Fruit fly (Drosophila melanogaster): ENCODE data around the gene CG8578.

The CG8578 gene

dm6 chrX:15869843-15870242 is 25.6 kb downstream of the CG8578 start, which contains the start of gene CG16952 (continued):
- TF ChIP-seq CG3838 (GFP tag; optimal IDR thresholded peaks at IDR 0.05) (no peak), lbe (GFP tag; optimal IDR thresholded peaks at IDR 0.05) (no peak), fru (optimal IDR thresholded peaks at IDR 0.05) (no peak), CG17912 (GFP tag; optimal IDR thresholded peaks at IDR 0.05) (no peak), Usf (GFP tag; optimal IDR thresholded peaks at IDR 0.05) (no peak), h (optimal IDR thresholded peaks at IDR 0.05) (no peak), Dbx (GFP tag; IDR thresholded peaks at IDR 0.05) (no peak), sisA (GFP tag; IDR thresholded peaks at IDR 0.05) (no peak), CG10366 (GFP tag; IDR thresholded peaks at IDR 0.05) (no peak), Vsx1 (GFP tag; optimal IDR thresholded peaks at IDR 0.05) (no peak), CG4360 (GFP tag; IDR thresholded peaks at IDR 0.05) (no peak), slou (GFP tag; optimal IDR thresholded peaks at IDR 0.05) (no peak), CG2129 (GFP tag; IDR thresholded peaks at IDR 0.05; ENCODE audit: partially characterized antibody) (peak; percentile 80), Mes4 (GFP tag; optimal IDR thresholded peaks at IDR 0.05) (no peak), E2f1 (GFP tag; IDR thresholded peaks at IDR 0.05) (no peak), CG9609 (GFP tag; optimal IDR thresholded peaks at IDR 0.05) (no peak), Dek (tag; optimal IDR thresholded peaks at IDR 0.05) (no peak), CG9437 (GFP tag; optimal IDR thresholded peaks at IDR 0.05) (no peak), CG43689 (GFP tag; IDR thresholded peaks at IDR 0.05) (no peak), tll (GFP tag; optimal IDR thresholded peaks at IDR 0.05) (no peak), inv (GFP tag; IDR thresholded peaks at IDR 0.05; ENCODE audit: partially characterized antibody) (peak; percentile 89), CG10321 (GFP tag; IDR thresholded peaks at IDR 0.05) (no peak), D19A (tag; optimal IDR thresholded peaks at IDR 0.05) (no peak), NC2α (GFP tag; optimal IDR thresholded peaks at IDR 0.05) (no peak), CG12744 (GFP tag; optimal IDR thresholded peaks at IDR 0.05) (no peak), Dip2 (GFP tag; IDR thresholded peaks at IDR 0.05) (no peak), zfh1 (GFP tag; IDR thresholded peaks at IDR 0.05) (no peak), HHEX (GFP tag; optimal IDR thresholded peaks at IDR 0.05) (no peak), Jarid2 (GFP tag; optimal IDR thresholded peaks at IDR 0.05) (no peak), CG33213 (GFP tag; optimal IDR thresholded peaks at IDR 0.05) (peak; percentile 3), exex (tag; optimal IDR thresholded peaks at IDR 0.05) (no peak), fd102C (GFP tag; optimal IDR thresholded peaks at IDR 0.05) (no peak), CG6854 (GFP tag; optimal IDR thresholded peaks at IDR 0.05) (no peak), CG8089 (GFP tag; optimal IDR thresholded peaks at IDR 0.05) (no peak), NFAT (GFP tag; IDR thresholded peaks at IDR 0.05) (no peak), CG7928 (GFP tag; optimal IDR thresholded peaks at IDR 0.05) (no peak), CG8290 (GFP tag; optimal IDR thresholded peaks at IDR 0.05) (peak; percentile 49), CG8290 (tag; optimal IDR thresholded peaks at IDR 0.05) (no peak), CG7987 (GFP tag; optimal IDR thresholded peaks at IDR 0.05) (no peak), CG15479 (GFP tag; optimal IDR thresholded peaks at IDR 0.05) (no peak), Taf1 (GFP tag; IDR thresholded peaks at IDR 0.05) (no peak), grau (tag; optimal IDR thresholded peaks at IDR 0.05) (no peak), CG9876 (GFP tag; optimal IDR thresholded peaks at IDR 0.05) (no peak), mirr (GFP tag; optimal IDR thresholded peaks at IDR 0.05) (no peak), ara (GFP tag; IDR thresholded peaks at IDR 0.05) (no peak), CG10979 (tag; optimal IDR thresholded peaks at IDR 0.05) (no peak), CG18599 (GFP tag; optimal IDR thresholded peaks at IDR 0.05) (no peak), TFAM (GFP tag; optimal IDR thresholded peaks at IDR 0.05) (no peak), MBD-R2 (GFP tag; IDR thresholded peaks at IDR 0.05) (0 out of 2 replicates have a peak, but pooled peaks have one; percentile 20), tna (GFP tag; IDR thresholded peaks at IDR 0.05; ENCODE audit: partially characterized antibody) (peak; percentile 93), MESR4 (GFP tag; optimal IDR thresholded peaks at IDR 0.05) (no peak), CG16815 (GFP tag; optimal IDR thresholded peaks at IDR 0.05) (no peak), ftz-f1 (GFP tag; optimal IDR thresholded peaks at IDR 0.05) (no peak)

Data from whole organism, embryonic.